Fruit fly (Drosophila melanogaster) whole organism, embryonic: Measurements from ENCODE around the gene pod1.

Experiments
- Abd-B ChIP-seq: fragments of 200-800 bp; sonication (Bioruptor generic); optimal IDR thresholded peaks from 2 replicates; lab custom pipeline; 2018; ENCODE audit warnings: missing biosample characterization, mild to moderate bottlenecking, missing genetic modification characterization, moderate library complexity
- Ada2b ChIP-seq: fragments of 200-800 bp; sonication (Bioruptor generic); IDR thresholded peaks from 2 replicates; pipeline ENCODE4 v1.3.6; 2022; ENCODE audit warnings: missing biosample characterization, missing genetic modification characterization
- BEAF-32 ChIP-seq: fragments of 200-800 bp; sonication (Bioruptor generic); optimal IDR thresholded peaks from 3 replicates; lab custom pipeline; 2017; ENCODE audit warnings: missing biosample characterization, missing genetic modification characterization, mild to moderate bottlenecking, moderate library complexity, missing genetic modification reagents
- Bteb2 ChIP-seq: fragments of 200-800 bp; sonication (Bioruptor generic); optimal IDR thresholded peaks from 2 replicates; lab custom pipeline; 2016; ENCODE audit warnings: missing biosample characterization, missing genetic modification characterization
- CG10209 ChIP-seq: fragments of 200-800 bp; sonication (Bioruptor generic); optimal IDR thresholded peaks from 3 replicates; lab custom pipeline; 2017; ENCODE audit warnings: missing biosample characterization, mild to moderate bottlenecking, missing genetic modification characterization, missing genetic modification reagents
- CG11695 ChIP-seq: fragments of 200-800 bp; sonication (Bioruptor generic); IDR thresholded peaks from 3 replicates; pipeline ENCODE4 v1.3.6; 2022; ENCODE audit warnings: missing biosample characterization, missing genetic modification characterization
- CG11723 ChIP-seq: fragments of 200-800 bp; sonication (Bioruptor generic); optimal IDR thresholded peaks from 2 replicates; lab custom pipeline; 2017; ENCODE audit warnings: missing biosample characterization, mild to moderate bottlenecking, missing genetic modification characterization
- CG12104 ChIP-seq: fragments of 200-800 bp; sonication (Bioruptor generic); optimal IDR thresholded peaks from 3 replicates; lab custom pipeline; 2016; ENCODE audit warnings: missing biosample characterization, missing genetic modification characterization
- CG16863 ChIP-seq: fragments of 200-800 bp; sonication (Bioruptor generic); optimal IDR thresholded peaks from 3 replicates; lab custom pipeline; 2016; ENCODE audit warnings: missing biosample characterization, missing genetic modification characterization
- CG17361 ChIP-seq: fragments of 200-800 bp; sonication (Bioruptor generic); IDR thresholded peaks from 3 replicates; pipeline ENCODE4 v1.3.6; 2022; ENCODE audit warnings: missing biosample characterization, missing genetic modification characterization
- CG17829 ChIP-seq: fragments of 200-800 bp; optimal IDR thresholded peaks from 2 replicates; lab custom pipeline; 2019; ENCODE audit warnings: missing biosample characterization, mild to moderate bottlenecking, missing genetic modification characterization, moderate library complexity
- CG1792 ChIP-seq: fragments of 200-800 bp; sonication (Bioruptor generic); optimal IDR thresholded peaks from 2 replicates; lab custom pipeline; 2016; ENCODE audit warnings: missing biosample characterization, missing genetic modification characterization
- CG1832 ChIP-seq: fragments of 200-800 bp; sonication (Bioruptor generic); optimal IDR thresholded peaks from 2 replicates; lab custom pipeline; 2017; ENCODE audit warnings: missing biosample characterization, mild to moderate bottlenecking, missing genetic modification characterization, inconsistent platforms
- CG2120 ChIP-seq: fragments of 200-800 bp; sonication (Bioruptor generic); optimal IDR thresholded peaks from 3 replicates; lab custom pipeline; 2016; ENCODE audit warnings: missing biosample characterization, missing genetic modification characterization
- CG34422 ChIP-seq: fragments of 200-800 bp; sonication (Bioruptor generic); IDR thresholded peaks from 3 replicates; pipeline ENCODE4 v1.3.6; 2022; ENCODE audit warnings: missing biosample characterization, missing genetic modification characterization
- CG3726 ChIP-seq: fragments of 200-800 bp; sonication (Bioruptor generic); IDR thresholded peaks from 3 replicates; pipeline ENCODE4, ENCODE4 v1.3.6; 2022; ENCODE audit warnings: missing biosample characterization, missing genetic modification characterization
- CG6683 ChIP-seq: fragments of 200-800 bp; sonication (Bioruptor generic); optimal IDR thresholded peaks from 2 replicates; lab custom pipeline; 2017; ENCODE audit warnings: missing biosample characterization, mild to moderate bottlenecking, missing genetic modification characterization, missing genetic modification reagents
- CG7963 ChIP-seq: fragments of 200-800 bp; sonication (Bioruptor generic); IDR thresholded peaks from 3 replicates; pipeline ENCODE4 v1.3.6; 2022; ENCODE audit warnings: missing biosample characterization, missing genetic modification characterization; ENCODE audit not compliant: partially characterized antibody
- CG8924 ChIP-seq: fragments of 200-800 bp; optimal IDR thresholded peaks from 3 replicates; lab custom pipeline; 2019; ENCODE audit warnings: missing biosample characterization, mild to moderate bottlenecking, missing genetic modification characterization, moderate library complexity
- CG9817 ChIP-seq: fragments of 200-800 bp; sonication (Bioruptor generic); optimal IDR thresholded peaks from 2 replicates; lab custom pipeline; 2018; ENCODE audit warnings: missing biosample characterization, mild to moderate bottlenecking, missing genetic modification characterization, moderate library complexity
- Dp ChIP-seq: fragments of 200-800 bp; sonication (Bioruptor generic); optimal IDR thresholded peaks from 2 replicates; lab custom pipeline; 2018; ENCODE audit warnings: missing biosample characterization, mild to moderate bottlenecking, missing genetic modification characterization, moderate library complexity
- ERR ChIP-seq: fragments of 200-800 bp; sonication (Bioruptor generic); optimal IDR thresholded peaks from 2 replicates; lab custom pipeline; 2016; ENCODE audit warnings: missing biosample characterization, missing genetic modification characterization
- HHEX ChIP-seq: fragments of 200-800 bp; sonication (Bioruptor generic); optimal IDR thresholded peaks from 3 replicates; lab custom pipeline; 2017; ENCODE audit warnings: missing biosample characterization, mild to moderate bottlenecking, missing genetic modification characterization, missing genetic modification reagents
- HLH3B ChIP-seq: fragments of 200-800 bp; sonication (Bioruptor generic); IDR thresholded peaks from 2 replicates; pipeline ENCODE4 v1.3.6; 2022; ENCODE audit warnings: missing biosample characterization, missing genetic modification characterization
- Mrtf ChIP-seq: fragments of 200-800 bp; sonication (Bioruptor generic); IDR thresholded peaks from 3 replicates; pipeline ENCODE4 v1.3.6; 2022; ENCODE audit warnings: missing biosample characterization, missing genetic modification characterization
- Opbp ChIP-seq: fragments of 200-800 bp; sonication (Bioruptor generic); IDR thresholded peaks from 3 replicates; pipeline ENCODE4 v1.3.6; 2022; ENCODE audit warnings: missing biosample characterization, missing genetic modification characterization; ENCODE audit not compliant: partially characterized antibody
- Sin3A ChIP-seq: fragments of >200 bp; optimal IDR thresholded peaks from 2 replicates; lab custom pipeline; 2018
- Sox100B ChIP-seq: fragments of 200-800 bp; sonication (Bioruptor generic); optimal IDR thresholded peaks from 3 replicates; lab custom pipeline; 2018; ENCODE audit warnings: missing biosample characterization, mild to moderate bottlenecking, missing genetic modification characterization
- Tbp ChIP-seq: fragments of >200 bp; optimal IDR thresholded peaks from 2 replicates; lab custom pipeline; 2018; ENCODE audit warnings: missing biosample characterization, missing genetic modification characterization
- ara ChIP-seq: fragments of 200-800 bp; sonication (Bioruptor generic); IDR thresholded peaks from 2 replicates; pipeline ENCODE4 v1.3.6; 2022; ENCODE audit warnings: missing biosample characterization, missing genetic modification characterization
- bowl ChIP-seq: fragments of 200-800 bp; sonication (Bioruptor generic); IDR thresholded peaks from 2 replicates; pipeline ENCODE4 v1.3.6; 2022; ENCODE audit warnings: missing biosample characterization, missing genetic modification characterization
- cg ChIP-seq: fragments of 200-800 bp; sonication (Bioruptor generic); optimal IDR thresholded peaks from 3 replicates; lab custom pipeline; 2019; ENCODE audit warnings: missing biosample characterization, mild to moderate bottlenecking, missing genetic modification characterization, moderate library complexity
- crol ChIP-seq: fragments of 200-800 bp; sonication (Bioruptor generic); IDR thresholded peaks from 2 replicates; pipeline ENCODE4 v1.3.6; 2022; ENCODE audit warnings: missing biosample characterization, missing genetic modification characterization
- disco-r ChIP-seq: fragments of 200-800 bp; sonication (Bioruptor generic); optimal IDR thresholded peaks from 2 replicates; lab custom pipeline; 2016; ENCODE audit warnings: missing biosample characterization, missing genetic modification characterization
- dmrt99B ChIP-seq: fragments of 200-800 bp; sonication (Bioruptor generic); optimal IDR thresholded peaks from 2 replicates; lab custom pipeline; 2018; ENCODE audit warnings: missing biosample characterization, mild to moderate bottlenecking, missing genetic modification characterization, moderate library complexity
- ems ChIP-seq: fragments of 200-800 bp; sonication (Bioruptor generic); optimal IDR thresholded peaks from 3 replicates; lab custom pipeline; 2016; ENCODE audit warnings: missing biosample characterization, missing genetic modification characterization
- exex ChIP-seq: fragments of 200-800 bp; sonication (Bioruptor generic); optimal IDR thresholded peaks from 4 replicates; lab custom pipeline; 2018; ENCODE audit warnings: missing biosample characterization, mild to moderate bottlenecking, missing genetic modification characterization, moderate library complexity
- gcm2 ChIP-seq: fragments of 200-800 bp; sonication (Bioruptor generic); optimal IDR thresholded peaks from 2 replicates; lab custom pipeline; 2016; ENCODE audit warnings: missing biosample characterization, missing genetic modification characterization
- lbe ChIP-seq: fragments of 200-800 bp; sonication (Bioruptor generic); optimal IDR thresholded peaks from 2 replicates; lab custom pipeline; 2016; ENCODE audit warnings: missing biosample characterization, mild to moderate bottlenecking, missing genetic modification characterization
- lilli ChIP-seq: fragments of 200-800 bp; sonication (Bioruptor generic); optimal IDR thresholded peaks from 3 replicates; lab custom pipeline; 2016; ENCODE audit warnings: missing biosample characterization, missing genetic modification characterization
- lov ChIP-seq, 2 experiments: fragments of 200-800 bp in 1 of 2; fragments of >200 bp in 1 of 2; sonication (Bioruptor generic) in 1 of 2; IDR thresholded peaks in 1 of 2; optimal IDR thresholded peaks in 1 of 2; 2 replicates in 1 of 2; 3 replicates in 1 of 2; pipeline versions ENCODE4 v1.3.6 to Lab custom; 2017 to 2022; ENCODE audit warnings: missing biosample characterization in 1 of 2, missing genetic modification characterization in 1 of 2
- oc ChIP-seq: fragments of 200-800 bp; sonication (Bioruptor generic); optimal IDR thresholded peaks from 2 replicates; lab custom pipeline; 2018; ENCODE audit warnings: missing biosample characterization, mild to moderate bottlenecking, missing genetic modification characterization, moderate library complexity
- odd ChIP-seq: fragments of 200-800 bp; sonication (Bioruptor generic); optimal IDR thresholded peaks from 2 replicates; lab custom pipeline; 2017; ENCODE audit warnings: missing biosample characterization, mild to moderate bottlenecking, missing genetic modification characterization
- phol ChIP-seq: fragments of 200-800 bp; sonication (Bioruptor generic); optimal IDR thresholded peaks from 3 replicates; lab custom pipeline; 2018; ENCODE audit warnings: missing biosample characterization, mild to moderate bottlenecking, missing genetic modification characterization, moderate library complexity
- pros ChIP-seq: fragments of 200-800 bp; sonication (Bioruptor generic); optimal IDR thresholded peaks from 3 replicates; lab custom pipeline; 2019; ENCODE audit warnings: missing biosample characterization, mild to moderate bottlenecking, missing genetic modification characterization, moderate library complexity
- so ChIP-seq: fragments of 200-800 bp; sonication (Bioruptor generic); IDR thresholded peaks from 3 replicates; pipeline ENCODE4 v1.3.6; 2022; ENCODE audit warnings: missing biosample characterization, missing genetic modification characterization
- sob ChIP-seq: fragments of 200-800 bp; sonication (Bioruptor generic); IDR thresholded peaks from 2 replicates; pipeline ENCODE4 v1.3.6; 2022; ENCODE audit warnings: missing biosample characterization, missing genetic modification characterization
- stwl ChIP-seq: fragments of 200-800 bp; sonication (Bioruptor generic); optimal IDR thresholded peaks from 3 replicates; lab custom pipeline; 2018; ENCODE audit warnings: missing biosample characterization, mild to moderate bottlenecking, missing genetic modification characterization, moderate library complexity
- tin ChIP-seq: fragments of 200-800 bp; sonication (Bioruptor generic); optimal IDR thresholded peaks from 3 replicates; lab custom pipeline; 2016; ENCODE audit warnings: missing biosample characterization, missing genetic modification characterization
- wek ChIP-seq: fragments of 200-800 bp; sonication (Bioruptor generic); optimal IDR thresholded peaks from 3 replicates; lab custom pipeline; 2018; ENCODE audit warnings: missing biosample characterization, mild to moderate bottlenecking, missing genetic modification characterization, moderate library complexity

The pod1 gene

dm6 chrX:6860413-6861089, 57.1 kb downstream of the pod1 start (continued):
- no peak for TF ChIP-seq CG3726 (GFP tag; lab: Robert Waterston, UW)
- TF ChIP-seq bowl (GFP tag; lab: Robert Waterston, UW): no peak
- TF ChIP-seq CG8924: no peak
- TF ChIP-seq BEAF-32: no peak
- no peak for TF ChIP-seq lbe
- no peak for TF ChIP-seq sob
- TF ChIP-seq disco-r: no peak
- peak; percentile 1 for TF ChIP-seq CG10209
- TF ChIP-seq CG2120 (GFP tag; lab: Kevin White, UChicago): no peak
- peak; percentile 34 for TF ChIP-seq CG17829 (tag; lab: Kevin White, UChicago)
- TF ChIP-seq ems (GFP tag; lab: Kevin White, UChicago): no peak
- no peak for TF ChIP-seq gcm2 (GFP tag; lab: Kevin White, UChicago)
- no peak for TF ChIP-seq CG1792 (GFP tag; lab: Kevin White, UChicago)
- TF ChIP-seq CG11723 (GFP tag; lab: Kevin White, UChicago): no peak
- TF ChIP-seq lov (optimal IDR thresholded peaks at IDR 0.05; lab: Kevin White, UChicago): no peak
- TF ChIP-seq lov (GFP tag; IDR thresholded peaks at IDR 0.05; lab: Robert Waterston, UW): no peak
- no peak for TF ChIP-seq CG1832 (GFP tag; lab: Kevin White, UChicago)
- no peak for TF ChIP-seq CG34422 (GFP tag; lab: Robert Waterston, UW)
- no peak for TF ChIP-seq exex (tag; lab: Kevin White, UChicago)
- TF ChIP-seq CG7963 (GFP tag; lab: Robert Waterston, UW): no peak
- no peak for TF ChIP-seq oc (tag; lab: Kevin White, UChicago)
- no peak for TF ChIP-seq so (GFP tag; lab: Robert Waterston, UW)
- no peak for TF ChIP-seq Opbp (GFP tag; lab: Robert Waterston, UW)
- TF ChIP-seq HHEX (GFP tag; lab: Kevin White, UChicago): no peak
- no peak for TF ChIP-seq Tbp (GFP tag; lab: Kevin White, UChicago)
- peak; percentile 46; the same call in 1 of the 2 replicates for TF ChIP-seq ara (GFP tag; lab: Robert Waterston, UW)
- TF ChIP-seq Dp (GFP tag; lab: Kevin White, UChicago): no peak
- peak; percentile 37 for TF ChIP-seq dmrt99B (tag; lab: Kevin White, UChicago)
- peak; percentile 53 for TF ChIP-seq phol (tag; lab: Kevin White, UChicago)
- TF ChIP-seq CG17361 (GFP tag; lab: Robert Waterston, UW): no peak
- TF ChIP-seq CG12104: no peak
- TF ChIP-seq Mrtf (GFP tag; lab: Robert Waterston, UW): no peak
- TF ChIP-seq Sin3A (lab: Kevin White, UChicago): no peak
- TF ChIP-seq stwl (tag; lab: Kevin White, UChicago): no peak
- no peak for TF ChIP-seq odd (GFP tag; lab: Kevin White, UChicago)
- TF ChIP-seq ERR (GFP tag; lab: Kevin White, UChicago): no peak
- TF ChIP-seq cg (GFP tag; lab: Kevin White, UChicago): no peak
- TF ChIP-seq wek: no peak
- TF ChIP-seq CG6683 (GFP tag; lab: Kevin White, UChicago): no peak
- no peak for TF ChIP-seq crol (GFP tag; lab: Robert Waterston, UW)
- no peak for TF ChIP-seq Ada2b (GFP tag; lab: Robert Waterston, UW)
- TF ChIP-seq pros (GFP tag; lab: Kevin White, UChicago): peak; percentile 10
- no peak for TF ChIP-seq CG11695 (GFP tag; lab: Robert Waterston, UW)
- no peak for TF ChIP-seq CG9817 (tag; lab: Kevin White, UChicago)
- peak; percentile 1 for TF ChIP-seq Sox100B (GFP tag; lab: Kevin White, UChicago)
- TF ChIP-seq Abd-B: no peak
- TF ChIP-seq Bteb2 (GFP tag; lab: Kevin White, UChicago): no peak
- no peak for TF ChIP-seq CG16863 (GFP tag; lab: Kevin White, UChicago)
- TF ChIP-seq HLH3B: no peak
- TF ChIP-seq lilli (GFP tag; lab: Kevin White, UChicago): no peak
- no peak for TF ChIP-seq tin
